Fruit fly (Drosophila melanogaster) whole organism, embryonic: ENCODE results near the gene Eip75B.
A peak's percentile ranks its signal among the peaks of the same experiment; 100 is the strongest.

Experiments
- CG10462 ChIP-seq: fragments of 200-800 bp; sonication (Bioruptor generic); optimal IDR thresholded peaks from 2 replicates; lab custom pipeline; 2016; ENCODE audit warnings: missing biosample characterization, missing genetic modification characterization
- CG10565 ChIP-seq: fragments of 200-800 bp; sonication (Bioruptor generic); optimal IDR thresholded peaks from 3 replicates; lab custom pipeline; 2016; ENCODE audit warnings: missing biosample characterization, mild to moderate bottlenecking, missing genetic modification characterization
- CG11085 ChIP-seq: fragments of 200-800 bp; sonication (Bioruptor generic); IDR thresholded peaks from 2 replicates; pipeline ENCODE4 v1.3.6; 2022; ENCODE audit warnings: missing biosample characterization, missing genetic modification characterization
- CG11560 ChIP-seq: fragments of 200-800 bp; sonication (Bioruptor generic); IDR thresholded peaks from 3 replicates; pipeline ENCODE4 v1.3.6; 2022; ENCODE audit warnings: missing biosample characterization, missing genetic modification characterization
- CG12236 ChIP-seq: fragments of 200-800 bp; sonication (Bioruptor generic); optimal IDR thresholded peaks from 2 replicates; lab custom pipeline; 2016; ENCODE audit warnings: missing biosample characterization, missing genetic modification characterization
- CG13894 ChIP-seq: fragments of 200-800 bp; sonication (Bioruptor generic); optimal IDR thresholded peaks from 3 replicates; lab custom pipeline; 2018; ENCODE audit warnings: missing biosample characterization, mild to moderate bottlenecking, missing genetic modification characterization, moderate library complexity
- CG1792 ChIP-seq: fragments of 200-800 bp; sonication (Bioruptor generic); optimal IDR thresholded peaks from 2 replicates; lab custom pipeline; 2016; ENCODE audit warnings: missing biosample characterization, missing genetic modification characterization
- CG3163 ChIP-seq: fragments of 200-800 bp; sonication (Bioruptor generic); optimal IDR thresholded peaks from 3 replicates; lab custom pipeline; 2016; ENCODE audit warnings: missing biosample characterization, missing genetic modification characterization
- CG33213 ChIP-seq: fragments of 200-800 bp; sonication (Bioruptor generic); optimal IDR thresholded peaks from 3 replicates; lab custom pipeline; 2016; ENCODE audit warnings: missing biosample characterization, missing genetic modification characterization
- CG43689 ChIP-seq: fragments of 200-800 bp; sonication (Bioruptor generic); IDR thresholded peaks from 2 replicates; pipeline ENCODE4 v1.3.6; 2022; ENCODE audit warnings: missing biosample characterization, missing genetic modification characterization
- CG4617 ChIP-seq: fragments of 200-800 bp; sonication (Bioruptor generic); optimal IDR thresholded peaks from 3 replicates; lab custom pipeline; 2016; ENCODE audit warnings: missing biosample characterization, missing genetic modification characterization, borderline replicate concordance
- CG6683 ChIP-seq: fragments of 200-800 bp; sonication (Bioruptor generic); optimal IDR thresholded peaks from 2 replicates; lab custom pipeline; 2017; ENCODE audit warnings: missing biosample characterization, mild to moderate bottlenecking, missing genetic modification characterization, missing genetic modification reagents
- CG7271 ChIP-seq: fragments of 200-800 bp; sonication (Bioruptor generic); optimal IDR thresholded peaks from 2 replicates; lab custom pipeline; 2018; ENCODE audit warnings: missing biosample characterization, mild to moderate bottlenecking, missing genetic modification characterization, moderate library complexity
- CG8944 ChIP-seq: fragments of 200-800 bp; sonication (Bioruptor generic); optimal IDR thresholded peaks from 3 replicates; lab custom pipeline; 2016; ENCODE audit warnings: missing biosample characterization, missing genetic modification characterization
- CG9876 ChIP-seq: fragments of 200-800 bp; sonication (Bioruptor generic); optimal IDR thresholded peaks from 2 replicates; lab custom pipeline; 2016; ENCODE audit warnings: missing biosample characterization, missing genetic modification characterization
- E2f2 ChIP-seq: fragments of 200-800 bp; sonication (Bioruptor generic); IDR thresholded peaks from 2 replicates; pipeline ENCODE4 v1.3.6; 2022; ENCODE audit warnings: missing biosample characterization, missing genetic modification characterization
- Elba2 ChIP-seq: fragments of 200-800 bp; sonication (Bioruptor generic); optimal IDR thresholded peaks from 3 replicates; lab custom pipeline; 2016; ENCODE audit warnings: missing biosample characterization, missing genetic modification characterization
- Fer1 ChIP-seq: fragments of 200-800 bp; sonication (Bioruptor generic); optimal IDR thresholded peaks from 2 replicates; lab custom pipeline; 2017; ENCODE audit warnings: missing biosample characterization, mild to moderate bottlenecking, missing genetic modification characterization
- HHEX ChIP-seq: fragments of 200-800 bp; sonication (Bioruptor generic); optimal IDR thresholded peaks from 3 replicates; lab custom pipeline; 2017; ENCODE audit warnings: missing biosample characterization, mild to moderate bottlenecking, missing genetic modification characterization, missing genetic modification reagents
- HLH4C ChIP-seq: fragments of 200-800 bp; sonication (Bioruptor generic); IDR thresholded peaks from 3 replicates; pipeline ENCODE4 v1.3.6; 2022; ENCODE audit warnings: missing biosample characterization, missing genetic modification characterization; ENCODE audit not compliant: partially characterized antibody
- HLH54F ChIP-seq: fragments of 200-800 bp; sonication (Bioruptor generic); optimal IDR thresholded peaks from 3 replicates; lab custom pipeline; 2016; ENCODE audit warnings: missing biosample characterization, missing genetic modification characterization
- HmgD ChIP-seq: fragments of 200-800 bp; sonication (Bioruptor generic); optimal IDR thresholded peaks from 3 replicates; lab custom pipeline; 2016; ENCODE audit warnings: missing biosample characterization, missing genetic modification characterization
- Hsf ChIP-seq: fragments of 200-800 bp; sonication (Bioruptor generic); optimal IDR thresholded peaks from 3 replicates; lab custom pipeline; 2016; ENCODE audit warnings: missing biosample characterization, missing genetic modification characterization
- Med ChIP-seq: fragments of 200-800 bp; sonication (Bioruptor generic); peaks from one replicate; lab custom pipeline; 2016; ENCODE audit warnings: missing biosample characterization, missing genetic modification characterization, mild to moderate bottlenecking, inconsistent platforms, moderate library complexity
- Poxn ChIP-seq: fragments of 200-800 bp; sonication (Bioruptor generic); IDR thresholded peaks from 2 replicates; pipeline ENCODE4 v1.3.6; 2022; ENCODE audit warnings: missing biosample characterization, missing genetic modification characterization
- Scr ChIP-seq: fragments of 200-800 bp; sonication (Bioruptor generic); IDR thresholded peaks from 2 replicates; pipeline ENCODE4 v1.3.6; 2022; ENCODE audit warnings: missing biosample characterization, missing genetic modification characterization; ENCODE audit not compliant: partially characterized antibody
- Six4 ChIP-seq: fragments of 200-800 bp; sonication (Bioruptor generic); optimal IDR thresholded peaks from 2 replicates; lab custom pipeline; 2016; ENCODE audit warnings: missing biosample characterization, missing genetic modification characterization
- abd-A ChIP-seq: fragments of 200-800 bp; sonication (Bioruptor generic); optimal IDR thresholded peaks from 3 replicates; lab custom pipeline; 2019; ENCODE audit warnings: missing biosample characterization, mild to moderate bottlenecking, missing genetic modification characterization, moderate library complexity
- chif ChIP-seq, 2 experiments: fragments of 200-800 bp; sonication (Bioruptor generic); optimal IDR thresholded peaks; 3 replicates each; lab custom pipeline; 2016; ENCODE audit warnings: missing biosample characterization in 2 of 2, missing genetic modification characterization in 2 of 2
- chinmo ChIP-seq: fragments of 200-800 bp; sonication (Bioruptor generic); IDR thresholded peaks from 4 replicates; pipeline ENCODE4 v1.3.6; 2022; ENCODE audit warnings: missing biosample characterization, missing genetic modification characterization; ENCODE audit not compliant: partially characterized antibody
- croc ChIP-seq: fragments of 200-800 bp; sonication (Bioruptor generic); conservative IDR thresholded peaks from 3 replicates; pipeline ENCODE4 v1.3.6; 2022; ENCODE audit warnings: missing biosample characterization, missing genetic modification characterization
- cwo ChIP-seq: fragments of 200-800 bp; sonication (Bioruptor generic); optimal IDR thresholded peaks from 3 replicates; lab custom pipeline; 2017; ENCODE audit warnings: missing biosample characterization, missing genetic modification characterization, mild to moderate bottlenecking, moderate library complexity, missing genetic modification reagents
- dimm ChIP-seq: fragments of 200-800 bp; sonication (Bioruptor generic); IDR thresholded peaks from 2 replicates; pipeline ENCODE4 v1.3.6; 2022; ENCODE audit warnings: missing biosample characterization, missing genetic modification characterization
- dmrt11E ChIP-seq: fragments of 200-800 bp; sonication (Bioruptor generic); optimal IDR thresholded peaks from 3 replicates; lab custom pipeline; 2018; ENCODE audit warnings: missing biosample characterization, mild to moderate bottlenecking, missing genetic modification characterization, moderate library complexity
- dysf ChIP-seq: fragments of 200-800 bp; sonication (Bioruptor generic); IDR thresholded peaks from 3 replicates; pipeline ENCODE4 v1.3.6; 2022; ENCODE audit warnings: missing biosample characterization, missing genetic modification characterization
- exex ChIP-seq: fragments of 200-800 bp; sonication (Bioruptor generic); optimal IDR thresholded peaks from 4 replicates; lab custom pipeline; 2018; ENCODE audit warnings: missing biosample characterization, mild to moderate bottlenecking, missing genetic modification characterization, moderate library complexity
- gfzf ChIP-seq: fragments of 200-800 bp; sonication (Bioruptor generic); optimal IDR thresholded peaks from 2 replicates; lab custom pipeline; 2016; ENCODE audit warnings: missing biosample characterization, mild to moderate bottlenecking, missing genetic modification characterization, moderate library complexity
- her ChIP-seq: fragments of 200-800 bp; sonication (Bioruptor generic); optimal IDR thresholded peaks from 2 replicates; lab custom pipeline; 2016; ENCODE audit warnings: missing biosample characterization, missing genetic modification characterization
- ken ChIP-seq: fragments of 200-800 bp; sonication (Bioruptor generic); IDR thresholded peaks from 3 replicates; pipeline ENCODE4 v1.3.6; 2022; ENCODE audit warnings: missing biosample characterization, missing genetic modification characterization
- nau ChIP-seq: fragments of 200-800 bp; sonication (Bioruptor generic); optimal IDR thresholded peaks from 3 replicates; lab custom pipeline; 2017; ENCODE audit warnings: missing biosample characterization, mild to moderate bottlenecking, missing genetic modification characterization, missing genetic modification reagents
- nom ChIP-seq: fragments of 200-800 bp; sonication (Bioruptor generic); optimal IDR thresholded peaks from 2 replicates; lab custom pipeline; 2017; ENCODE audit warnings: missing biosample characterization, missing genetic modification characterization, mild to moderate bottlenecking, moderate library complexity, missing genetic modification reagents
- p53 ChIP-seq: fragments of 200-800 bp; sonication (Bioruptor generic); optimal IDR thresholded peaks from 2 replicates; lab custom pipeline; 2016; ENCODE audit warnings: missing biosample characterization, missing genetic modification characterization
- pan ChIP-seq, 4 experiments: fragments of >200 bp in 3 of 4; fragments of 200-800 bp in 1 of 4; sonication (Bioruptor generic) in 1 of 4; optimal IDR thresholded peaks in 3 of 4; IDR thresholded peaks in 1 of 4; 2 replicates each; pipeline versions ENCODE4 v1.3.6 to Lab custom; 2017 to 2022; ENCODE audit warnings: missing biosample characterization in 2 of 4, missing genetic modification characterization in 2 of 4, mixed read lengths in 1 of 4
- sd ChIP-seq: fragments of 200-800 bp; sonication (Bioruptor generic); optimal IDR thresholded peaks from 3 replicates; lab custom pipeline; 2018; ENCODE audit warnings: missing biosample characterization, mild to moderate bottlenecking, missing genetic modification characterization, moderate library complexity
- slbo ChIP-seq: fragments of 200-800 bp; sonication (Bioruptor generic); IDR thresholded peaks from 2 replicates; pipeline ENCODE4 v1.3.6; 2022; ENCODE audit warnings: missing biosample characterization, missing genetic modification characterization
- sna ChIP-seq: fragments of 200-800 bp; sonication (Bioruptor generic); IDR thresholded peaks from 2 replicates; pipeline ENCODE4 v1.3.6; 2022; ENCODE audit warnings: missing biosample characterization, missing genetic modification characterization; ENCODE audit not compliant: partially characterized antibody
- wor ChIP-seq: fragments of 200-800 bp; sonication (Bioruptor generic); IDR thresholded peaks from 2 replicates; pipeline ENCODE4 v1.3.6; 2022; ENCODE audit warnings: missing biosample characterization, missing genetic modification characterization

Gene Eip75B

dm6 chr3L:17994560-17995202, 69.8 kb downstream of the Eip75B start (continued):
- TF ChIP-seq CG13894 (peak; percentile 37), sd (tag; lab: Kevin White, UChicago) (peak; percentile 95), Elba2 (no peak), CG11560 (tag; lab: Robert Waterston, UW) (no peak), p53 (GFP tag; lab: Kevin White, UChicago) (no peak)

- TF ChIP-seq nom (GFP tag; lab: Kevin White, UChicago) (peak; percentile 52), CG11085 (no peak), chinmo (0 out of 4 replicates have a peak, but pooled peaks have one; percentile 11), CG12236 (no peak), CG10565 (GFP tag; lab: Kevin White, UChicago) (no peak), CG10462 (GFP tag; lab: Kevin White, UChicago) (no peak), Med (GFP tag; lab: Kevin White, UChicago) (peak; percentile 25)
These were observed 70.7 kb downstream of the Eip75B start for dm6 chr3L:17993759-17994158.

- TF ChIP-seq wor (GFP tag; lab: Robert Waterston, UW) (no peak), dysf (GFP tag; lab: Robert Waterston, UW) (no peak), slbo (GFP tag; lab: Robert Waterston, UW) (no peak), Poxn (GFP tag; lab: Robert Waterston, UW) (no peak), nau (GFP tag; lab: Kevin White, UChicago) (no peak), cwo (GFP tag; lab: Kevin White, UChicago) (no peak), CG6683 (no peak), gfzf (no peak), Scr (GFP tag; lab: Robert Waterston, UW) (no peak), dmrt11E (tag; lab: Kevin White, UChicago) (peak; percentile 42), HLH54F (GFP tag; lab: Kevin White, UChicago) (no peak), Hsf (GFP tag; lab: Kevin White, UChicago) (no peak), CG4617 (GFP tag; lab: Kevin White, UChicago) (no peak), E2f2 (GFP tag; lab: Robert Waterston, UW) (no peak), CG7271 (no peak), CG8944 (GFP tag; lab: Kevin White, UChicago) (no peak), abd-A (tag; lab: Kevin White, UChicago) (no peak), dimm (no peak), croc (GFP tag; lab: Robert Waterston, UW) (no peak), HHEX (GFP tag; lab: Kevin White, UChicago) (no peak), Six4 (GFP tag; lab: Kevin White, UChicago) (no peak), pan (optimal IDR thresholded peaks at IDR 0.05; lab: Kevin White, UChicago) (no peak), pan (GFP tag; optimal IDR thresholded peaks at IDR 0.05 in 1 of 2, IDR thresholded peaks at IDR 0.05 in 1 of 2) (no peak), CG1792 (GFP tag; lab: Kevin White, UChicago) (no peak), CG3163 (no peak), CG43689 (GFP tag; lab: Robert Waterston, UW) (no peak), sna (no peak), chif (GFP tag; optimal IDR thresholded peaks at IDR 0.05; lab: Kevin White, UChicago) (no peak), ken (no peak), her (GFP tag; lab: Kevin White, UChicago) (no peak), CG9876 (GFP tag; lab: Kevin White, UChicago) (no peak), CG33213 (GFP tag; lab: Kevin White, UChicago) (no peak), Fer1 (no peak), exex (tag; lab: Kevin White, UChicago) (no peak), HmgD (GFP tag; lab: Kevin White, UChicago) (no peak), HLH4C (GFP tag; lab: Robert Waterston, UW) (no peak)
These were observed 71.2 kb downstream of the Eip75B start for dm6 chr3L:17993269-17993668.
